Worm (Caenorhabditis elegans): ENCODE measurements around the gene W02H5.19.

W02H5.19 gene

ce11 chrV:2672603-2673002 lies 33.9 kb downstream of the W02H5.19 start, which contains the start of gene W02G9.3 (continued):
- TF ChIP-seq mel-28 (tag; optimal IDR thresholded peaks at IDR 0.05; ENCODE audit: borderline replicate concordance): no peak
- peak; percentile 77 for TF ChIP-seq madf-6 (GFP tag; IDR thresholded peaks at IDR 0.05)
- no peak for TF ChIP-seq C06A6.2 (GFP tag; conservative IDR thresholded peaks at IDR 0.05)
- no peak for TF ChIP-seq akir-1 (GFP tag; optimal IDR thresholded peaks at IDR 0.05)
- TF ChIP-seq F49E8.2 (tag; optimal IDR thresholded peaks at IDR 0.05; ENCODE audit: insufficient read depth): peak; percentile 60
- no peak for TF ChIP-seq tbx-9 (tag; optimal IDR thresholded peaks at IDR 0.05; ENCODE audit: borderline replicate concordance)
- TF ChIP-seq bed-1 (GFP tag; IDR thresholded peaks at IDR 0.05): no peak
- peak; percentile 95 for TF ChIP-seq mcd-1 (GFP tag; IDR thresholded peaks at IDR 0.05)
- TF ChIP-seq ztf-3 (GFP tag; optimal IDR thresholded peaks at IDR 0.05): no peak
- peak; percentile 3 for TF ChIP-seq snpc-1.1 (tag; optimal IDR thresholded peaks at IDR 0.05; ENCODE audit: insufficient read depth)
- TF ChIP-seq rec-8 (tag; optimal IDR thresholded peaks at IDR 0.05): no peak
- no peak for TF ChIP-seq nhr-27 (tag; optimal IDR thresholded peaks at IDR 0.05)
- TF ChIP-seq sdz-38 (tag; optimal IDR thresholded peaks at IDR 0.05): no peak
- TF ChIP-seq F57C9.4 (tag; optimal IDR thresholded peaks at IDR 0.05): no peak
- no peak for TF ChIP-seq lag-1 (GFP tag; IDR thresholded peaks at IDR 0.05)
- no peak for TF ChIP-seq B0019.2 (GFP tag; conservative IDR thresholded peaks at IDR 0.05)
- TF ChIP-seq gei-17 (GFP tag; optimal IDR thresholded peaks at IDR 0.05): no peak
- no peak for TF ChIP-seq mes-4 (tag; optimal IDR thresholded peaks at IDR 0.05)
- TF ChIP-seq somi-1 (GFP tag; optimal IDR thresholded peaks at IDR 0.05): no peak
- 0 out of 2 replicates have a peak, but pooled peaks have one; percentile 43 for TF ChIP-seq madf-3 (GFP tag; IDR thresholded peaks at IDR 0.05)
- no peak for TF ChIP-seq rpc-1 (optimal IDR thresholded peaks at IDR 0.05)
- TF ChIP-seq rpc-1 (tag; optimal IDR thresholded peaks at IDR 0.05): no peak
- no peak for TF ChIP-seq F10E7.11 (tag; optimal IDR thresholded peaks at IDR 0.05)
- no peak for TF ChIP-seq sptf-2 (GFP tag; optimal IDR thresholded peaks at IDR 0.05)
- peak; percentile 68; the same call in 1 of the 2 replicates for TF ChIP-seq pbrm-1 (GFP tag; IDR thresholded peaks at IDR 0.05)
- TF ChIP-seq ZK185.1 (tag; optimal IDR thresholded peaks at IDR 0.05; ENCODE audit: poor library complexity, severe bottlenecking): no peak
- peak; percentile 73 for TF ChIP-seq lin-54 (GFP tag; optimal IDR thresholded peaks at IDR 0.05)
- TF ChIP-seq nhr-80 (tag; optimal IDR thresholded peaks at IDR 0.05): peak; percentile 11
- no peak for TF ChIP-seq atf-7 (tag; optimal IDR thresholded peaks at IDR 0.05)
- TF ChIP-seq egrh-3 (GFP tag; IDR thresholded peaks at IDR 0.05): no peak
- TF ChIP-seq lin-40 (tag; optimal IDR thresholded peaks at IDR 0.05): peak; percentile 40
- peak; percentile 25 for TF ChIP-seq B0261.1 (tag; optimal IDR thresholded peaks at IDR 0.05)
- TF ChIP-seq zfh-2 (GFP tag; conservative IDR thresholded peaks at IDR 0.05): no peak
- TF ChIP-seq snpc-4 (GFP tag; optimal IDR thresholded peaks at IDR 0.05): no peak
- peak; percentile 24 to 64 (median 44) for TF ChIP-seq snpc-4 (tag; optimal IDR thresholded peaks at IDR 0.05)
- 0 out of 2 replicates have a peak, but pooled peaks have one; percentile 13 for TF ChIP-seq attf-6 (GFP tag; IDR thresholded peaks at IDR 0.05)
- no peak for TF ChIP-seq repo-1 (tag; optimal IDR thresholded peaks at IDR 0.05)
- peak in 1 of 3 experiments; percentile 81 for TF ChIP-seq lin-35 (GFP tag; optimal IDR thresholded peaks at IDR 0.05)
- peak; percentile 60 for TF ChIP-seq efl-1 (GFP tag; optimal IDR thresholded peaks at IDR 0.05)
- TF ChIP-seq attf-3 (GFP tag; conservative IDR thresholded peaks at IDR 0.05): peak; percentile 44; the same call in 1 of the 2 replicates
- no peak for TF ChIP-seq F22D6.2 (tag; optimal IDR thresholded peaks at IDR 0.05)
- TF ChIP-seq hsf-1 (GFP tag; IDR thresholded peaks at IDR 0.05): no peak
- peak; percentile 72 for TF ChIP-seq attf-5 (GFP tag; optimal IDR thresholded peaks at IDR 0.05)
- no peak for TF ChIP-seq ztf-28 (GFP tag; IDR thresholded peaks at IDR 0.05)
- TF ChIP-seq Y67H2A.10 (GFP tag; conservative IDR thresholded peaks at IDR 0.05): no peak
